Fruit fly (Drosophila melanogaster): ENCODE measurements around the gene CG5567.

The CG5567 gene

dm6 chr3L:17846169-17846981 is 3.0 kb upstream of the CG5567 start, which contains the start of the genes MED19 and CG7430 (continued):
- peak; percentile 49; the same call in 1 of the 2 replicates for TF ChIP-seq CG42726 (GFP tag; IDR thresholded peaks at IDR 0.05; ENCODE audit: partially characterized antibody)
- TF ChIP-seq CG1602 (GFP tag; optimal IDR thresholded peaks at IDR 0.05): no peak
- peak; percentile 63 for TF ChIP-seq Bgb (GFP tag; IDR thresholded peaks at IDR 0.05; ENCODE audit: partially characterized antibody)
- TF ChIP-seq her (GFP tag; optimal IDR thresholded peaks at IDR 0.05): peak; percentile 46
- no peak for TF ChIP-seq Hsf (GFP tag; optimal IDR thresholded peaks at IDR 0.05)
- TF ChIP-seq br (optimal IDR thresholded peaks at IDR 0.05): no peak
- TF ChIP-seq CG2120 (GFP tag; optimal IDR thresholded peaks at IDR 0.05): no peak
- TF ChIP-seq CG8765 (GFP tag; IDR thresholded peaks at IDR 0.05): no peak
- TF ChIP-seq CG14965 (GFP tag; optimal IDR thresholded peaks at IDR 0.05; ENCODE audit: borderline replicate concordance): no peak
- no peak for TF ChIP-seq CG31365 (tag; optimal IDR thresholded peaks at IDR 0.05)
- no peak for TF ChIP-seq CG4404 (GFP tag; IDR thresholded peaks at IDR 0.05)
- TF ChIP-seq CG11560 (tag; IDR thresholded peaks at IDR 0.05): peak; percentile 94
- no peak for TF ChIP-seq ab (GFP tag; optimal IDR thresholded peaks at IDR 0.05)
- TF ChIP-seq CG5180 (GFP tag; optimal IDR thresholded peaks at IDR 0.05): no peak
- TF ChIP-seq CG4730 (GFP tag; IDR thresholded peaks at IDR 0.05): no peak
- TF ChIP-seq Atf3 (GFP tag; optimal IDR thresholded peaks at IDR 0.05): no peak
- no peak for TF ChIP-seq Gsc (GFP tag; IDR thresholded peaks at IDR 0.05)
- peak; percentile 49 for TF ChIP-seq CG16813 (GFP tag; IDR thresholded peaks at IDR 0.05; ENCODE audit: partially characterized antibody)
- TF ChIP-seq CG34224 (GFP tag; IDR thresholded peaks at IDR 0.05; ENCODE audit: partially characterized antibody): peak; percentile 28; the same call in 1 of the 3 replicates
- no peak for TF ChIP-seq hkb (optimal IDR thresholded peaks at IDR 0.05)
- TF ChIP-seq hkb (GFP tag; IDR thresholded peaks at IDR 0.05): 0 out of 2 replicates have a peak, but pooled peaks have one; percentile 27
- no peak for TF ChIP-seq Oli (tag; optimal IDR thresholded peaks at IDR 0.05)
- no peak for TF ChIP-seq peb (GFP tag; IDR thresholded peaks at IDR 0.05)
- no peak for TF ChIP-seq org-1 (GFP tag; optimal IDR thresholded peaks at IDR 0.05)
- no peak for TF ChIP-seq CG1529 (GFP tag; optimal IDR thresholded peaks at IDR 0.05)
- TF ChIP-seq CG7271 (tag; optimal IDR thresholded peaks at IDR 0.05): peak; percentile 51
- TF ChIP-seq Deaf1 (tag; optimal IDR thresholded peaks at IDR 0.05): no peak
- TF ChIP-seq CG6683 (GFP tag; optimal IDR thresholded peaks at IDR 0.05): no peak
- TF ChIP-seq nmo (GFP tag; optimal IDR thresholded peaks at IDR 0.05): peak; percentile 45
- TF ChIP-seq Taf1 (GFP tag; IDR thresholded peaks at IDR 0.05): no peak
- peak; percentile 54; the same call in 2 of the 3 replicates for TF ChIP-seq CG17361 (GFP tag; IDR thresholded peaks at IDR 0.05)
- no peak for TF ChIP-seq rib (GFP tag; IDR thresholded peaks at IDR 0.05)
- no peak for TF ChIP-seq ap (GFP tag; IDR thresholded peaks at IDR 0.05)
- peak; percentile 36 for TF ChIP-seq CG30020 (tag; optimal IDR thresholded peaks at IDR 0.05)
- TF ChIP-seq zfh1 (GFP tag; IDR thresholded peaks at IDR 0.05): 0 out of 3 replicates have a peak, but pooled peaks have one; percentile 23
- TF ChIP-seq MBD-R2 (GFP tag; IDR thresholded peaks at IDR 0.05): peak; percentile 42; the same call in 1 of the 2 replicates
- TF ChIP-seq HLH54F (GFP tag; optimal IDR thresholded peaks at IDR 0.05): no peak
- peak; percentile 68 for TF ChIP-seq ci (GFP tag; IDR thresholded peaks at IDR 0.05)
- no peak for TF ChIP-seq pan (optimal IDR thresholded peaks at IDR 0.05)
- no peak for TF ChIP-seq pan (GFP tag; optimal IDR thresholded peaks at IDR 0.05 in 1 of 2, IDR thresholded peaks at IDR 0.05 in 1 of 2)
- no peak; the same call in 1 of the 2 replicates for TF ChIP-seq Scr (GFP tag; IDR thresholded peaks at IDR 0.05; ENCODE audit: partially characterized antibody)
- TF ChIP-seq CTCF (GFP tag; optimal IDR thresholded peaks at IDR 0.05): peak; percentile 17
- TF ChIP-seq vnd (GFP tag; IDR thresholded peaks at IDR 0.05; ENCODE audit: partially characterized antibody): no peak
- TF ChIP-seq tin (GFP tag; optimal IDR thresholded peaks at IDR 0.05): no peak
- peak; percentile 84 for TF ChIP-seq Jarid2 (GFP tag; optimal IDR thresholded peaks at IDR 0.05)
- no peak for TF ChIP-seq CG7839 (tag; optimal IDR thresholded peaks at IDR 0.05)
- peak; percentile 88 for TF ChIP-seq CG9797 (GFP tag; optimal IDR thresholded peaks at IDR 0.05)
- no peak for TF ChIP-seq Tbp (GFP tag; optimal IDR thresholded peaks at IDR 0.05)
- TF ChIP-seq dpn (GFP tag; optimal IDR thresholded peaks at IDR 0.05): no peak
- TF ChIP-seq Side (GFP tag; optimal IDR thresholded peaks at IDR 0.05): no peak
- peak; percentile 48 for TF ChIP-seq HLH4C (GFP tag; IDR thresholded peaks at IDR 0.05; ENCODE audit: partially characterized antibody)
